Fruit fly (Drosophila melanogaster) Kc167 (cell line): ENCODE results near the gene CG10035.

Experiments
- Myc ChIP-seq: fragments of >200 bp; optimal IDR thresholded peaks from 2 replicates; lab custom pipeline; 2017; ENCODE audit warnings: missing external identifiers
- h ChIP-seq: fragments of >200 bp; optimal IDR thresholded peaks from 3 replicates; lab custom pipeline; 2018; ENCODE audit warnings: missing external identifiers

dm6 chr3R:12344914-12345549 lies 37.5 kb downstream of the CG10035 start:
- TF ChIP-seq h: no peak
- no peak for TF ChIP-seq Myc (lab: Kevin White, UChicago)
